Fruit fly (Drosophila melanogaster): ENCODE results near the gene Tspo.

The Tspo gene

DNA sequence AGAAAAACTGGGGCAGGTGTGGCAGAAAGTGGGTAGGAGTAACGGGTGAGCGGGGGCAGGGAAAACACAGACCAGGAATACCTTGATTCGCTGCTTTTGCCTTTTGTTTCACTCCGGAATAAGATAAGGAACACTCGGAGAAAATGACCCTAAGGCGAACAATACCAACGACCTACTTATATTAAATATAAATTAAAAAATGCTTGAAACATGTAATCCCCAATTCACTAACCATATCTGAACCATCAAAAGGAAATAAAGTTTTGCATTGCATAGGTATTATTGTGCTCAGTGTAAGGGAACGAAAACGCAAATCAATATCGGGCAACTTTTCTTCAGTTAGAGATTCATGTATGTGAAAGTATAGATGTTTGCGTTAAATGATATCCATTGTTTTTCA, 47.4 kb upstream of the Tspo start (continued):
- TF ChIP-seq net (GFP tag; optimal IDR thresholded peaks at IDR 0.05) (peak; percentile 63), CG32006 (GFP tag; optimal IDR thresholded peaks at IDR 0.05) (peak; percentile 39), CG8632 (GFP tag; optimal IDR thresholded peaks at IDR 0.05) (peak; percentile 57), Smox (GFP tag; optimal IDR thresholded peaks at IDR 0.05) (peak; percentile 83), Eip93F (GFP tag; optimal IDR thresholded peaks at IDR 0.05) (peak; percentile 70), fkh (GFP tag; optimal IDR thresholded peaks at IDR 0.05) (no peak), ss (GFP tag; optimal IDR thresholded peaks at IDR 0.05) (peak in 1 of 2 experiments; percentile 30), vri (GFP tag; optimal IDR thresholded peaks at IDR 0.05) (peak; percentile 58), spab (GFP tag; optimal IDR thresholded peaks at IDR 0.05) (no peak), fd85E (GFP tag; optimal IDR thresholded peaks at IDR 0.05) (no peak), CG4318 (GFP tag; optimal IDR thresholded peaks at IDR 0.05) (no peak), Sox15 (GFP tag; optimal IDR thresholded peaks at IDR 0.05) (peak; percentile 62), CG11762 (GFP tag; optimal IDR thresholded peaks at IDR 0.05; ENCODE audit: insufficient read depth) (peak; percentile 11), CG9139 (GFP tag; optimal IDR thresholded peaks at IDR 0.05) (peak; percentile 12), Sox102F (GFP tag; optimal IDR thresholded peaks at IDR 0.05) (peak; percentile 88)

DNA sequence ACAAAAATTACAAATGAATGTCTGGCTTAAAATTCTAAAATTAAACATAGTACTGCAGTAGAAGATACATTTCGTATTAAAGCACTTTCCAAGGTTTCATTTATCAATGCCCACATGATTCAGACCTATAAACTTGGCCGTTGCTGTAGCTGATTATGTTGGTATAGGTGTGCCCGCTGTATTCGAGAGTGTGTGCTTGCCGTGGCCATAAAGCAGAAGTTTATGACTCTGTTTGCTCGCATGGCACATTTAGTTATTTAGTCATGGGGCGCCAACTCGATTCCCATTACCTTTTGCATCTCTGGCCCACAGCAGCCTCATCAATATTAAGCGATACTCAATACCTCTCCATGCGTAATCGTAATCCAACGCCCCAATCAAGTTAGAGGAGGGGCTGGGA, 46.4 kb upstream of the Tspo start:
- TF ChIP-seq Smox (GFP tag; optimal IDR thresholded peaks at IDR 0.05) (no peak), Eip78C (GFP tag) (peak; percentile 68)

DNA sequence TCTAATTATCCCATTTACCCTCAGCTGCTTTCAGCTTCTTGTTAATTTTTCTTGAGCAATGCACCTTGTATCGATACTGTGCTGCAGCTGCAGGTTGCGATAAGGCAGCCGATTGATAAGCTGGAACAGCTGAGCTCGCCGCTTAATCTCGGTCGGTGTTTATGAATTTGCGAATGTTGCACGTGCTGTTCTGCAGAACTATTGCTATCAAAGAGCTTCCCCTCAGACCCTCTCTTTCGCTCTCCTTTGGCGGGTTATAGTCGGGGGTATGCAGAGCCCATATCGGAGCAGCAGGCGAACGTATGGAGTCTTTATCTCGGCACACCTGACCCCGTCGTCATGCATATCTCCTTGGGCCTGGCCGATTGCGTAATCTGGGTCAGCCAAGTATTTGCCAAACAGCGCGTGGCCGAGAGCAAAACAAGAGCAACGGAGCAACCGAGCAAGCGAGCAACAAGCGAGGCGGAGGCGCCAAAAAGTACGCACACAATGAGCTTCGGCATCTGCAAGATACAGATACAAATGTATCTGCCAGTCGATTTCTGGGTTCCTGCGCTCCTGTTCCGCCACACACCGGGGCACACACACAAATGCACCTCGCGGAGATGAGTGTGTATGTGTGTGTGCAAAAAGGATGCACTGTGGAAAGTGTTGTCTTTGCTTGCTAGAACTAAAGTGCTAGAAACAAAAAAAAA, 45.1 kb upstream of the Tspo start:
- TF ChIP-seq Ets96B (tag; optimal IDR thresholded peaks at IDR 0.05): no peak
- no peak for TF ChIP-seq CG4318 (GFP tag; optimal IDR thresholded peaks at IDR 0.05)
- TF ChIP-seq CG11902 (GFP tag; optimal IDR thresholded peaks at IDR 0.05): no peak
- no peak for TF ChIP-seq Gug (GFP tag; IDR thresholded peaks at IDR 0.05)
- TF ChIP-seq Eip78C (GFP tag): peak; percentile 34
- TF ChIP-seq CG32006 (GFP tag; optimal IDR thresholded peaks at IDR 0.05): no peak
- no peak for TF ChIP-seq Hr39 (GFP tag; optimal IDR thresholded peaks at IDR 0.05)
- no peak for TF ChIP-seq lz (GFP tag; optimal IDR thresholded peaks at IDR 0.05)
- peak; percentile 87 for TF ChIP-seq svp (GFP tag)
- TF ChIP-seq dsx (GFP tag; optimal IDR thresholded peaks at IDR 0.05; ENCODE audit: poor library complexity, severe bottlenecking): no peak
- peak; percentile 61 for TF ChIP-seq vri (GFP tag; optimal IDR thresholded peaks at IDR 0.05)
- no peak for TF ChIP-seq CG10669 (GFP tag; optimal IDR thresholded peaks at IDR 0.05)
- no peak for TF ChIP-seq Hr4 (GFP tag; optimal IDR thresholded peaks at IDR 0.05)
- no peak for TF ChIP-seq Eip75B (GFP tag; optimal IDR thresholded peaks at IDR 0.05)
- TF ChIP-seq Eip93F (GFP tag; optimal IDR thresholded peaks at IDR 0.05): no peak
- no peak for TF ChIP-seq CG34406 (GFP tag; optimal IDR thresholded peaks at IDR 0.05)
- no peak for TF ChIP-seq OdsH (GFP tag; optimal IDR thresholded peaks at IDR 0.05)
- TF ChIP-seq CG31627 (GFP tag; optimal IDR thresholded peaks at IDR 0.05): no peak
- no peak for TF ChIP-seq fd59A (GFP tag; optimal IDR thresholded peaks at IDR 0.05)

DNA sequence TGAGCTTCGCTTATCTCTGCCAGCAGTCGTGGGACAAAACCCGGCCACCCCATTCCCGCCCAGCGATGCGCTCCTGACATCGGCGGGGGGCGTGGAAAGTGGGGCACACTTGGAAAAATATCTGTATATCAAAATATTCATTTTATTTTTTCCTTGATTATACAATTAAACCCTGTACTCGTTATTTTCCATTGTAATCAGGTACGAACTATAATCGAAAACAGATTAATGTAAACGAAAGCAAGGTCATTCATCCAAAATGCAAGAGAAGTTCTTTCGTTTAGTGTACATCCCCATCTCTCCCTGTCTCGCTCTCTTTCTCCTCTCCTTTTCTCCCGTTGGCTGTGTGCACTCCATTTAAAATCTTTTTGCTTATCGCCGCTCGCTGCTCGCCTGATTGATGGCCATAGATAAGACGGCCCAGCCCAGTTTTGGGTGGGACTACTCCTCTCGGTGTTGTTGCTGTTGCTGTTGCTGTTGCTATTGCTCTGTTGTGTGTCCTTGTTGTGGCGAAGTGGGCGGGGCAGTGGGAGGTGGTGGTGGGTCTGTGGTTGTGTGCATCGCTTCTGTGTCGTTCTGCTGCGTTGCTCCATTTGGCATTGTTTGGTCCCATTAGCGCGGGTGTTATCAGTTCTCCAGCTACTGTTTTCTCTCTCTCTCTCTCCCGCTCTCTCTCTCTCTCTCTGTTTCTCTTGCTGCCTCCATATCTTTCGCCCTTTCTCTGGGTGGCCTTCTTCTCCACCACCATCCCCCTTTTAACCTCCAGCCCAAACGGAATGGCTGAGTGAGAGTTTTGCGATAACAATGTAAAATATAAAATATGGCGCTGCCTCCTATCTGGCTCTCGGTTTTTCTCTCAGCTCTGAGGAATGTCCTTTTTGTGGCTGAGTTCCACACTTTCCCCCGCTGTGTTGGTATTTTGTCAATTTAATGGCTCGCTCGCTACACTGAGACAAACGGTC, 43.1 kb upstream of the Tspo start:
- TF ChIP-seq dsx (GFP tag; optimal IDR thresholded peaks at IDR 0.05; ENCODE audit: poor library complexity, severe bottlenecking) (peak; percentile 65), Sox14 (GFP tag; optimal IDR thresholded peaks at IDR 0.05) (peak; percentile 82), CG6792 (GFP tag; optimal IDR thresholded peaks at IDR 0.05) (peak; percentile 84), fd59A (GFP tag; optimal IDR thresholded peaks at IDR 0.05) (peak; percentile 72), Lpt (GFP tag; optimal IDR thresholded peaks at IDR 0.05) (peak; percentile 49), CG8632 (GFP tag; optimal IDR thresholded peaks at IDR 0.05) (peak; percentile 66), CG6163 (GFP tag; IDR thresholded peaks at IDR 0.05) (peak; percentile 85), fd85E (GFP tag; optimal IDR thresholded peaks at IDR 0.05) (peak; percentile 57), cyc (GFP tag; optimal IDR thresholded peaks at IDR 0.05) (peak; percentile 81), CG15336 (GFP tag; IDR thresholded peaks at IDR 0.05) (peak; percentile 67), svp (GFP tag) (peak; percentile 91), Gug (GFP tag; IDR thresholded peaks at IDR 0.05) (peak; percentile 70), CG11902 (GFP tag; optimal IDR thresholded peaks at IDR 0.05) (peak; percentile 78), CG16779 (tag; optimal IDR thresholded peaks at IDR 0.05) (peak; percentile 15), lz (GFP tag; optimal IDR thresholded peaks at IDR 0.05) (peak; percentile 73), Met (GFP tag; optimal IDR thresholded peaks at IDR 0.05) (peak; percentile 83), CG6808 (GFP tag; optimal IDR thresholded peaks at IDR 0.05) (peak; percentile 75), dac (GFP tag; optimal IDR thresholded peaks at IDR 0.05) (peak; percentile 38), CG32006 (GFP tag; optimal IDR thresholded peaks at IDR 0.05) (peak; percentile 79), Blimp-1 (GFP tag; optimal IDR thresholded peaks at IDR 0.05) (peak; percentile 28), CG1621 (tag; optimal IDR thresholded peaks at IDR 0.05) (peak; percentile 76)
